Worm (Caenorhabditis elegans) whole organism, early embryonic: ENCODE results near the gene scl-19.

Experiments used
- B0310.2 ChIP-seq: sonication (generic microtip); optimal IDR thresholded peaks from 2 replicates; lab custom pipeline; 2016; ENCODE audit warnings: mild to moderate bottlenecking, missing genetic modification characterization, missing compliant biosample characterization
- F13C5.2 ChIP-seq: sonication (generic microtip); optimal IDR thresholded peaks from 2 replicates; lab custom pipeline; 2017; ENCODE audit warnings: mild to moderate bottlenecking, missing genetic modification characterization, inconsistent platforms, missing compliant biosample characterization
- aly-1 ChIP-seq: sonication (generic microtip); optimal IDR thresholded peaks from 2 replicates; lab custom pipeline; 2016; ENCODE audit warnings: missing genetic modification characterization, missing compliant biosample characterization
- ama-1 ChIP-seq: fragments of 150-350 bp; optimal IDR thresholded peaks from 2 replicates; lab custom pipeline; 2014
- ceh-13 ChIP-seq: fragments of 200-800 bp; sonication (Bioruptor generic); optimal IDR thresholded peaks from 2 replicates; lab custom pipeline; 2018; ENCODE audit warnings: mild to moderate bottlenecking, missing genetic modification characterization, missing compliant biosample characterization
- ets-7 ChIP-seq: sonication (generic microtip); optimal IDR thresholded peaks from 2 replicates; lab custom pipeline; 2016; ENCODE audit warnings: missing genotype, missing genetic modification characterization, missing compliant biosample characterization
- flt-1 ChIP-seq: fragments of 200-800 bp; sonication (Bioruptor generic); IDR thresholded peaks from 2 replicates; pipeline ENCODE4 v1.3.6; 2022; ENCODE audit warnings: missing genetic modification characterization, missing compliant biosample characterization
- hmbx-1 ChIP-seq: sonication (generic microtip); optimal IDR thresholded peaks from 2 replicates; lab custom pipeline; 2016; ENCODE audit warnings: mild to moderate bottlenecking, missing genetic modification characterization, missing compliant biosample characterization
- hmg-4 ChIP-seq: fragments of 200-800 bp; sonication (Bioruptor generic); optimal IDR thresholded peaks from 2 replicates; lab custom pipeline; 2018; ENCODE audit warnings: mild to moderate bottlenecking, missing genetic modification characterization, missing compliant biosample characterization
- hnd-1 ChIP-seq: sonication (generic microtip); optimal IDR thresholded peaks from 2 replicates; lab custom pipeline; 2016; ENCODE audit warnings: missing genetic modification characterization, missing compliant biosample characterization
- pes-1 ChIP-seq: fragments of 200-800 bp; sonication (Bioruptor generic); IDR thresholded peaks from 2 replicates; pipeline ENCODE4 v1.3.6; 2022; ENCODE audit warnings: missing genetic modification reagents, missing genetic modification characterization, missing compliant biosample characterization
- scrt-1 ChIP-seq: fragments of 200-800 bp; sonication (Bioruptor generic); IDR thresholded peaks from 2 replicates; pipeline ENCODE4 v1.3.6; 2022; ENCODE audit warnings: missing genetic modification characterization, missing compliant biosample characterization
- tbx-11 ChIP-seq: fragments of 200-800 bp; sonication (Bioruptor generic); IDR thresholded peaks from 2 replicates; pipeline ENCODE4 v1.3.6; 2022; ENCODE audit warnings: missing genetic modification characterization, missing compliant biosample characterization
- tbx-37 ChIP-seq: fragments of 200-800 bp; sonication (Bioruptor generic); conservative IDR thresholded peaks from 2 replicates; pipeline ENCODE4 v1.3.6; 2022; ENCODE audit warnings: missing genetic modification reagents, missing genetic modification characterization, missing compliant biosample characterization
- tra-4 ChIP-seq: sonication (generic microtip); optimal IDR thresholded peaks from 2 replicates; lab custom pipeline; 2017; ENCODE audit warnings: missing genetic modification characterization, missing compliant biosample characterization

The scl-19 gene

DNA sequence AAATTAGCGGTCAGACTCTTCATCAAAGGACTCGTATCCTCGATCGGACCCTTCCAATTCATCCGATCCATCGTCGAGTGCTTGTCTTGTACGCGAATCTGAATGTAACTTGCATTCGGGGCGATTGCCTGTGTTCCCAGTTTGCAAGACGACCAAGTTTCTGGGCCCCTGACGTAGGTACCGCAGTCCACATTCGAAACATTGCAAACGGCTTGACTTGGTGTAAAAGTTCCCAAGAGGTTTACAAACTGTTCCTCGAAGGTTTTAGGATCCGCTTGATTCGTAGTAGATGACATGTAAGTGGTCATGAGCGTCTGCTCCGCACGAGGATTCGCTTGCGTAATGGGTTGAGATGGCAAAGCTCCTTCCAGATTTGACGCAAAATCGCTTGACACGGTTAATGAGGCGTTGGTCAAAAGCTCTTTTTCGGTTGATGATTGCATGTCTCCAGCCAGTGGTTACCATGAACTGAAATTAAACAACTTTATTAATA is 44.5 kb downstream of the scl-19 start, which contains the start of gene Y17D7B.4:
TSS of gene Y17D7B.4 (minus strand) at position 443 of the 493 bp plus-strand sequence.
- TF ChIP-seq hmbx-1 (tag; lab: Kevin White, UChicago): no peak
- no peak for TF ChIP-seq tbx-11 (GFP tag; lab: Robert Waterston, UW)
- TF ChIP-seq F13C5.2 (tag; lab: Kevin White, UChicago): no peak
- no peak for TF ChIP-seq ceh-13 (GFP tag; lab: Kevin White, UChicago)
- TF ChIP-seq hnd-1 (tag; lab: Kevin White, UChicago): no peak
- TF ChIP-seq ets-7 (tag; lab: Kevin White, UChicago): no peak
- no peak for TF ChIP-seq hmg-4 (GFP tag; lab: Kevin White, UChicago)
- TF ChIP-seq tbx-37 (GFP tag; lab: Robert Waterston, UW): no peak
- TF ChIP-seq tra-4 (tag; lab: Kevin White, UChicago): no peak
- no peak for TF ChIP-seq aly-1 (tag; lab: Kevin White, UChicago)
- TF ChIP-seq ama-1: no peak
- no peak for TF ChIP-seq B0310.2 (tag; lab: Kevin White, UChicago)

DNA sequence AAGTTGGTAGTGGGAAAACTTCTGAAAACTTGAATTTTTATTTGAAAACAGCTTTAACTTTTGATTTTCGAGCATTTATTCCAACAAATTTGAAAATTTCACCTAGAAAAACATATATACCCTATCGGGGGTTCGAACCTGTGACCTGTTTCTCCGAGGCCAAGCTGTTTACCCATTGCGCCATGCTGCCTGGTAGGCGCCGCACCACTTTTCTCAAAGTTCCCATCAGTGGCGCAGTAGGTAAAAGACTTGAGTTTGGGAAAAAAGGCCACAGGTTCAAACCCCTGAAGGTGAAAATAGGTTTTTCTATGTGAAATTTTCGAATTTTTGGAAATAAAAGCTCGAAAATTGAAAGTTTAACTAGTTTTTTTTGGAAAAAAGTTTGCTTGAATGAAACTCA is 48.8 kb downstream of the scl-19 start:
- TF ChIP-seq hmg-4 (GFP tag; lab: Kevin White, UChicago) (no peak), B0310.2 (tag; lab: Kevin White, UChicago) (no peak), F13C5.2 (tag; lab: Kevin White, UChicago) (no peak), flt-1 (no peak), tbx-37 (GFP tag; lab: Robert Waterston, UW) (no peak), hnd-1 (tag; lab: Kevin White, UChicago) (no peak), ets-7 (tag; lab: Kevin White, UChicago) (no peak), scrt-1 (GFP tag; lab: Robert Waterston, UW) (no peak), pes-1 (GFP tag; lab: Robert Waterston, UW) (no peak), ceh-13 (GFP tag; lab: Kevin White, UChicago) (no peak)
